Fruit fly (Drosophila melanogaster) whole organism, embryonic: ENCODE data around the gene PIP4K.

Experiments
- BEAF-32 ChIP-seq: fragments of 200-800 bp; sonication (Bioruptor generic); optimal IDR thresholded peaks from 3 replicates; lab custom pipeline; 2017; ENCODE audit warnings: missing biosample characterization, missing genetic modification characterization, mild to moderate bottlenecking, moderate library complexity, missing genetic modification reagents
- Bdp1 ChIP-seq: fragments of 200-800 bp; sonication (Bioruptor generic); optimal IDR thresholded peaks from 3 replicates; lab custom pipeline; 2016; ENCODE audit warnings: missing biosample characterization, missing genetic modification characterization
- BtbVII ChIP-seq: fragments of 200-800 bp; sonication (Bioruptor generic); optimal IDR thresholded peaks from 3 replicates; lab custom pipeline; 2017; ENCODE audit warnings: missing biosample characterization, mild to moderate bottlenecking, missing genetic modification characterization
- CG1024 ChIP-seq: fragments of 200-800 bp; sonication (Bioruptor generic); IDR thresholded peaks from 2 replicates; pipeline ENCODE4 v1.3.6; 2022; ENCODE audit warnings: missing biosample characterization, missing genetic modification characterization
- CG10565 ChIP-seq: fragments of 200-800 bp; sonication (Bioruptor generic); optimal IDR thresholded peaks from 3 replicates; lab custom pipeline; 2016; ENCODE audit warnings: missing biosample characterization, mild to moderate bottlenecking, missing genetic modification characterization
- CG11560 ChIP-seq: fragments of 200-800 bp; sonication (Bioruptor generic); IDR thresholded peaks from 3 replicates; pipeline ENCODE4 v1.3.6; 2022; ENCODE audit warnings: missing biosample characterization, missing genetic modification characterization
- CG12391 ChIP-seq: fragments of 200-800 bp; sonication (Bioruptor generic); optimal IDR thresholded peaks from 3 replicates; lab custom pipeline; 2018; ENCODE audit warnings: missing biosample characterization, mild to moderate bottlenecking, missing genetic modification characterization, moderate library complexity
- CG12744 ChIP-seq: fragments of 200-800 bp; sonication (Bioruptor generic); optimal IDR thresholded peaks from 2 replicates; lab custom pipeline; 2016; ENCODE audit warnings: missing biosample characterization, missing genetic modification characterization
- CG1603 ChIP-seq: fragments of 200-800 bp; sonication (Bioruptor generic); optimal IDR thresholded peaks from 2 replicates; lab custom pipeline; 2019; ENCODE audit warnings: missing biosample characterization, mild to moderate bottlenecking, missing genetic modification characterization, moderate library complexity
- CG16813 ChIP-seq: fragments of 200-800 bp; sonication (Bioruptor generic); IDR thresholded peaks from 3 replicates; pipeline ENCODE4 v1.3.6; 2022; ENCODE audit warnings: missing biosample characterization, missing genetic modification characterization; ENCODE audit not compliant: partially characterized antibody
- CG16815 ChIP-seq: fragments of 200-800 bp; sonication (Bioruptor generic); optimal IDR thresholded peaks from 3 replicates; lab custom pipeline; 2017; ENCODE audit warnings: missing biosample characterization, mild to moderate bottlenecking, missing genetic modification characterization
- CG17802 ChIP-seq: fragments of 200-800 bp; sonication (Bioruptor generic); optimal IDR thresholded peaks from 2 replicates; lab custom pipeline; 2018; ENCODE audit warnings: missing biosample characterization, mild to moderate bottlenecking, missing genetic modification characterization, moderate library complexity
- CG17912 ChIP-seq: fragments of 200-800 bp; sonication (Bioruptor generic); optimal IDR thresholded peaks from 2 replicates; lab custom pipeline; 2018; ENCODE audit warnings: missing biosample characterization, mild to moderate bottlenecking, missing genetic modification characterization
- CG30020 ChIP-seq: fragments of 200-800 bp; optimal IDR thresholded peaks from 2 replicates; lab custom pipeline; 2019; ENCODE audit warnings: missing biosample characterization, mild to moderate bottlenecking, missing genetic modification characterization, moderate library complexity
- CG32772 ChIP-seq: fragments of 200-800 bp; sonication (Bioruptor generic); IDR thresholded peaks from 2 replicates; pipeline ENCODE4 v1.3.6; 2022; ENCODE audit warnings: missing biosample characterization, missing genetic modification characterization
- CG33213 ChIP-seq: fragments of 200-800 bp; sonication (Bioruptor generic); optimal IDR thresholded peaks from 3 replicates; lab custom pipeline; 2016; ENCODE audit warnings: missing biosample characterization, missing genetic modification characterization
- CG3838 ChIP-seq: fragments of 200-800 bp; sonication (Bioruptor generic); optimal IDR thresholded peaks from 3 replicates; lab custom pipeline; 2016; ENCODE audit warnings: missing biosample characterization, missing genetic modification characterization
- CG4282 ChIP-seq: fragments of 200-800 bp; sonication (Bioruptor generic); optimal IDR thresholded peaks from 2 replicates; lab custom pipeline; 2016; ENCODE audit warnings: missing biosample characterization, missing genetic modification characterization
- CG4328 ChIP-seq: fragments of 200-800 bp; sonication (Bioruptor generic); optimal IDR thresholded peaks from 3 replicates; lab custom pipeline; 2017; ENCODE audit warnings: missing biosample characterization, missing genetic modification reagents, missing genetic modification characterization
- CG6272 ChIP-seq: fragments of 200-800 bp; sonication (Bioruptor generic); IDR thresholded peaks from 2 replicates; pipeline ENCODE4 v1.3.6; 2022; ENCODE audit warnings: missing biosample characterization, missing genetic modification characterization
- CG7372 ChIP-seq: fragments of 200-800 bp; sonication (Bioruptor generic); IDR thresholded peaks from 2 replicates; pipeline ENCODE4 v1.3.6; 2022; ENCODE audit warnings: missing biosample characterization, missing genetic modification characterization
- CG7745 ChIP-seq: fragments of 200-800 bp; sonication (Bioruptor generic); optimal IDR thresholded peaks from 2 replicates; lab custom pipeline; 2018; ENCODE audit warnings: missing biosample characterization, mild to moderate bottlenecking, missing genetic modification characterization, moderate library complexity
- CG8924 ChIP-seq: fragments of 200-800 bp; optimal IDR thresholded peaks from 3 replicates; lab custom pipeline; 2019; ENCODE audit warnings: missing biosample characterization, mild to moderate bottlenecking, missing genetic modification characterization, moderate library complexity
- Deaf1 ChIP-seq: fragments of 200-800 bp; optimal IDR thresholded peaks from 3 replicates; lab custom pipeline; 2019; ENCODE audit warnings: missing biosample characterization, mild to moderate bottlenecking, missing genetic modification characterization, moderate library complexity
- Drgx ChIP-seq: fragments of 200-800 bp; sonication (Bioruptor generic); IDR thresholded peaks from 2 replicates; pipeline ENCODE4 v1.3.6; 2022; ENCODE audit warnings: missing biosample characterization, missing genetic modification characterization
- Elba2 ChIP-seq: fragments of 200-800 bp; sonication (Bioruptor generic); optimal IDR thresholded peaks from 3 replicates; lab custom pipeline; 2016; ENCODE audit warnings: missing biosample characterization, missing genetic modification characterization
- HmgD ChIP-seq: fragments of 200-800 bp; sonication (Bioruptor generic); optimal IDR thresholded peaks from 3 replicates; lab custom pipeline; 2016; ENCODE audit warnings: missing biosample characterization, missing genetic modification characterization
- Lpt ChIP-seq: fragments of >200 bp; optimal IDR thresholded peaks from 2 replicates; lab custom pipeline; 2018; ENCODE audit warnings: missing biosample characterization, missing genetic modification characterization
- Med ChIP-seq: fragments of 200-800 bp; sonication (Bioruptor generic); peaks from one replicate; lab custom pipeline; 2016; ENCODE audit warnings: missing biosample characterization, missing genetic modification characterization, mild to moderate bottlenecking, inconsistent platforms, moderate library complexity
- NFAT ChIP-seq: fragments of 200-800 bp; sonication (Bioruptor generic); IDR thresholded peaks from 2 replicates; pipeline ENCODE4 v1.3.6; 2022; ENCODE audit warnings: missing biosample characterization, missing genetic modification characterization
- Pdp1 ChIP-seq, 2 experiments: fragments of 200-800 bp; sonication (Bioruptor generic); optimal IDR thresholded peaks; 3 replicates each; lab custom pipeline; 2016; ENCODE audit warnings: missing biosample characterization in 2 of 2, missing genetic modification characterization in 2 of 2, mild to moderate bottlenecking in 1 of 2, moderate library complexity in 1 of 2
- Rx ChIP-seq: fragments of 200-800 bp; sonication (Bioruptor generic); IDR thresholded peaks from 2 replicates; pipeline ENCODE4 v1.3.6; 2022; ENCODE audit warnings: missing biosample characterization, missing genetic modification characterization
- Six4 ChIP-seq: fragments of 200-800 bp; sonication (Bioruptor generic); optimal IDR thresholded peaks from 2 replicates; lab custom pipeline; 2016; ENCODE audit warnings: missing biosample characterization, missing genetic modification characterization
- Sry-δ ChIP-seq: fragments of 200-800 bp; sonication (Bioruptor generic); optimal IDR thresholded peaks from 2 replicates; lab custom pipeline; 2016; ENCODE audit warnings: missing biosample characterization, missing genetic modification characterization
- Xrp1 ChIP-seq: fragments of 200-800 bp; sonication (Bioruptor generic); IDR thresholded peaks from 2 replicates; pipeline ENCODE4 v1.3.6; 2022; ENCODE audit warnings: missing biosample characterization, missing genetic modification characterization
- ac ChIP-seq: fragments of 200-800 bp; sonication (Bioruptor generic); optimal IDR thresholded peaks from 3 replicates; lab custom pipeline; 2017; ENCODE audit warnings: missing biosample characterization, mild to moderate bottlenecking, missing genetic modification characterization
- jumu ChIP-seq: fragments of 200-800 bp; sonication (Bioruptor generic); optimal IDR thresholded peaks from 3 replicates; lab custom pipeline; 2016; ENCODE audit warnings: missing biosample characterization, missing genetic modification characterization
- p53 ChIP-seq: fragments of 200-800 bp; sonication (Bioruptor generic); optimal IDR thresholded peaks from 2 replicates; lab custom pipeline; 2016; ENCODE audit warnings: missing biosample characterization, missing genetic modification characterization
- prd ChIP-seq, 3 experiments: fragments of >200 bp in 2 of 3; fragments of 200-800 bp in 1 of 3; sonication (Bioruptor generic) in 1 of 3; optimal IDR thresholded peaks in 2 of 3; IDR thresholded peaks in 1 of 3; 2 replicates in 2 of 3; 3 replicates in 1 of 3; pipeline versions ENCODE4 v1.3.6 to Lab custom; 2017 to 2022; ENCODE audit warnings: missing biosample characterization in 1 of 3, missing genetic modification characterization in 1 of 3
- ro ChIP-seq: fragments of 200-800 bp; sonication (Bioruptor generic); IDR thresholded peaks from 2 replicates; pipeline ENCODE4 v1.3.6; 2022; ENCODE audit warnings: missing biosample characterization, missing genetic modification characterization
- scrt ChIP-seq: fragments of 200-800 bp; sonication (Bioruptor generic); optimal IDR thresholded peaks from 2 replicates; lab custom pipeline; 2018; ENCODE audit warnings: missing biosample characterization, mild to moderate bottlenecking, missing genetic modification characterization, moderate library complexity
- tin ChIP-seq: fragments of 200-800 bp; sonication (Bioruptor generic); optimal IDR thresholded peaks from 3 replicates; lab custom pipeline; 2016; ENCODE audit warnings: missing biosample characterization, missing genetic modification characterization
- trh ChIP-seq: fragments of 200-800 bp; sonication (Bioruptor generic); optimal IDR thresholded peaks from 2 replicates; lab custom pipeline; 2016; ENCODE audit warnings: missing biosample characterization, missing genetic modification characterization
- vnd ChIP-seq: fragments of 200-800 bp; sonication (Bioruptor generic); IDR thresholded peaks from 3 replicates; pipeline ENCODE4 v1.3.6; 2022; ENCODE audit warnings: missing biosample characterization, missing genetic modification characterization; ENCODE audit not compliant: partially characterized antibody

The PIP4K gene

dm6 chr4:1198599-1198998, 2.0 kb upstream of the PIP4K start, which contains the start of gene Mitf (continued):
- peak; percentile 82 for TF ChIP-seq CG1024 (GFP tag; lab: Robert Waterston, UW)
- TF ChIP-seq BEAF-32 (GFP tag; lab: Kevin White, UChicago): peak; percentile 49

- TF ChIP-seq CG6272 (GFP tag; lab: Robert Waterston, UW) (no peak), Pdp1 (GFP tag; optimal IDR thresholded peaks at IDR 0.05; lab: Kevin White, UChicago) (peak in 1 of 2 experiments; percentile 84), vnd (GFP tag; lab: Robert Waterston, UW) (no peak), CG12744 (no peak)
- TF ChIP-seq, all 482 proteins: peak for 1
Observed at dm6 chr4:1191630-1192029, 5.0 kb downstream of the PIP4K start.

- no peak for TF ChIP-seq BtbVII (GFP tag; lab: Kevin White, UChicago)
- no peak for TF ChIP-seq jumu
- TF ChIP-seq scrt: no peak
- no peak for TF ChIP-seq NFAT (GFP tag; lab: Robert Waterston, UW)
- peak; percentile 58 for TF ChIP-seq CG17802 (tag; lab: Kevin White, UChicago)
- TF ChIP-seq CG7745 (tag; lab: Kevin White, UChicago): no peak
- TF ChIP-seq Drgx (GFP tag; lab: Robert Waterston, UW): no peak
- TF ChIP-seq CG30020 (tag; lab: Kevin White, UChicago): peak; percentile 66
- TF ChIP-seq BEAF-32 (GFP tag; lab: Kevin White, UChicago): peak; percentile 14
- TF ChIP-seq CG3838 (GFP tag; lab: Kevin White, UChicago): no peak
- TF ChIP-seq CG1603: peak; percentile 47
- no peak for TF ChIP-seq Bdp1 (GFP tag; lab: Kevin White, UChicago)
- peak; percentile 14 for TF ChIP-seq Sry-δ
- TF ChIP-seq CG1024 (GFP tag; lab: Robert Waterston, UW): 0 out of 2 replicates have a peak, but pooled peaks have one; percentile 35
- no peak for TF ChIP-seq CG4328 (GFP tag; lab: Kevin White, UChicago)
- no peak for TF ChIP-seq Deaf1 (tag; lab: Kevin White, UChicago)
Observed at dm6 chr4:1186828-1187227, 9.8 kb downstream of the PIP4K start.

DNA sequence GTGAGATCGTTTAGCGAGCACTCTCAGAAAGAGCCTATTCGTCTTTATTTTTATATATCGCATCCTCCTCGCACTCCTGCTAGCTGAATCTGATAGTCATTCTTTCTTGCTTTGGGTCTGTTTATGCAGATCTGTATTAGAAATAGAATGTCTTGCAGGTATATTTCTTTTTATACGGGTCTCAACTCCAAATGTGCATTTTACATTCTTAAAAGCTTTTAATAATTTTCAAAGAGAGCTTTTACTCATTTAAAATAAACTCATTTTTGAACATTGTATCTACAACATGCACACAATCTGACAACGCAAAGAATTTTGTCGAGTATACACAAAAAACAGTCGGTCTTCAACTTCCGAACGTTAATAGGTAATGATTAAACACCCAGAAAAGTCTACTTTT, 11.2 kb downstream of the PIP4K start, which contains the start of gene CG33521:
CG33521 (plus strand) TSS at position 301 of the 400 bp plus-strand sequence.
- no peak for TF ChIP-seq CG11560 (tag; lab: Robert Waterston, UW)
- TF ChIP-seq Xrp1 (GFP tag; lab: Robert Waterston, UW): 0 out of 2 replicates have a peak, but pooled peaks have one; percentile 13
- no peak for TF ChIP-seq ro (GFP tag; lab: Robert Waterston, UW)

DNA sequence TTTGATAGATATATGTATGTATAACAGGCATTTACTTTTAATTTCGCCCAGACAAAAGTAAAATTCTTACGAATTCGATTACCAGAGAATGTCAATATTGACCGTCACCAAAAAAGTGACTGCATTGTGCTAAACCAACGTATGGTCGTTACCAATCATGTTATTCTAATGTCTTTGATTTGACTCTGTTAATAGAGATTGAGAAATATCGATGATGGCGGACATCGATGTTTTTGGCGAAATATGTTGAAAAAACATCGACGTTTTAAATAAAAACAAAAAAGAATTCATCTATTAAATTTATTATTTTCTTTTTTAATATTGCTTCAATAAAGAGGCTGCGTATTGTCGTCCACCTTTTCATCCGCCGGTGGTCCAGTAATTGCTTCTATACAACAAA, 13.8 kb downstream of the PIP4K start:
- TF ChIP-seq Med: peak; percentile 6
- no peak for TF ChIP-seq Elba2 (GFP tag; lab: Kevin White, UChicago)
- no peak for TF ChIP-seq trh
- TF ChIP-seq CG10565: no peak
- TF ChIP-seq CG32772: no peak
- TF ChIP-seq tin: no peak
- no peak for TF ChIP-seq ac
- no peak for TF ChIP-seq CG17912 (GFP tag; lab: Kevin White, UChicago)
- TF ChIP-seq p53 (GFP tag; lab: Kevin White, UChicago): no peak
- peak; percentile 21 for TF ChIP-seq Sry-δ
- no peak for TF ChIP-seq CG7372 (GFP tag; lab: Robert Waterston, UW)
- no peak for TF ChIP-seq Lpt (GFP tag; lab: Kevin White, UChicago)
- no peak for TF ChIP-seq CG8924 (tag; lab: Kevin White, UChicago)
- TF ChIP-seq HmgD (GFP tag; lab: Kevin White, UChicago): no peak
- TF ChIP-seq Rx (GFP tag; lab: Robert Waterston, UW): no peak
- no peak for TF ChIP-seq CG4282 (GFP tag; lab: Kevin White, UChicago)
- no peak for TF ChIP-seq CG33213 (GFP tag; lab: Kevin White, UChicago)
- TF ChIP-seq CG12391: no peak
- no peak for TF ChIP-seq Six4
- no peak for TF ChIP-seq CG16815 (GFP tag; lab: Kevin White, UChicago)
- TF ChIP-seq NFAT (GFP tag; lab: Robert Waterston, UW): no peak
- no peak for TF ChIP-seq CG16813
- TF ChIP-seq prd (optimal IDR thresholded peaks at IDR 0.05; lab: Kevin White, UChicago): no peak
- no peak for TF ChIP-seq prd (GFP tag; IDR thresholded peaks at IDR 0.05; lab: Robert Waterston, UW)
